Worm (Caenorhabditis elegans) whole organism, midembryonic: ENCODE data around the gene txt-11.
"Not testable (repeated sequence)": the region's sequence is repeated elsewhere in the genome, so short reads cannot be mapped to it uniquely, and the experiment has no call there.

ENCODE experiments used
- T22C8.4 ChIP-seq: fragments of 200-800 bp; sonication (Bioruptor generic); IDR thresholded peaks from 2 replicates; pipeline ENCODE4 v1.3.6; 2022; ENCODE audit warnings: missing genetic modification characterization, missing compliant biosample characterization
- cog-1 ChIP-seq: sonication (generic microtip); optimal IDR thresholded peaks from 2 replicates; lab custom pipeline; 2016; ENCODE audit warnings: missing genetic modification characterization, missing compliant biosample characterization
- flt-1 ChIP-seq: fragments of 200-800 bp; sonication (Bioruptor generic); IDR thresholded peaks from 2 replicates; pipeline ENCODE4 v1.3.6; 2022; ENCODE audit warnings: missing genetic modification characterization, missing compliant biosample characterization
- klf-2 ChIP-seq: fragments of 200-800 bp; sonication (Bioruptor generic); conservative IDR thresholded peaks from 2 replicates; pipeline ENCODE4 v1.3.6; 2022; ENCODE audit warnings: missing genetic modification reagents, missing genetic modification characterization, missing compliant biosample characterization
- med-1 ChIP-seq: sonication (generic microtip); optimal IDR thresholded peaks from 2 replicates; lab custom pipeline; 2017; ENCODE audit warnings: missing genetic modification characterization, mild to moderate bottlenecking, missing compliant biosample characterization, antibody characterized with exemption, missing genetic modification reagents; ENCODE audit not compliant: insufficient read depth
- ref-1 ChIP-seq: fragments of 200-800 bp; sonication (Bioruptor generic); conservative IDR thresholded peaks from 2 replicates; pipeline ENCODE4 v1.3.6; 2022; ENCODE audit warnings: missing genetic modification reagents, missing genetic modification characterization, missing compliant biosample characterization
- tab-1 ChIP-seq: fragments of 200-800 bp; sonication (Bioruptor generic); IDR thresholded peaks from 2 replicates; pipeline ENCODE4 v1.3.6; 2022; ENCODE audit warnings: missing genetic modification characterization, missing compliant biosample characterization
- ztf-23 ChIP-seq: fragments of 200-800 bp; sonication (Bioruptor generic); IDR thresholded peaks from 2 replicates; pipeline ENCODE4 v1.3.6; 2022; ENCODE audit warnings: missing genetic modification reagents, missing genetic modification characterization, missing compliant biosample characterization
- ztf-29 ChIP-seq: fragments of 200-800 bp; sonication (Bioruptor generic); IDR thresholded peaks from 2 replicates; pipeline ENCODE4 v1.3.6; 2022; ENCODE audit warnings: missing genetic modification reagents, missing genetic modification characterization, missing compliant biosample characterization

txt-11 gene

ce11 chrV:3399952-3400351, 13.2 kb upstream of the txt-11 start, which contains the start of gene T20D4.10:
TSS of gene T20D4.10 (plus strand) at chrV:3400252.
- not testable (repeated sequence) for TF ChIP-seq ztf-29 (GFP tag; lab: Robert Waterston, UW); ref-1 (GFP tag; lab: Robert Waterston, UW); med-1 (GFP tag; lab: Kevin White, UChicago)

ce11 chrV:3408602-3409001, 4.5 kb upstream of the txt-11 start, which contains the start of gene T20D4.7:
TSS of gene T20D4.7 (plus strand) at chrV:3408902.
- no peak for TF ChIP-seq flt-1
- TF ChIP-seq ztf-29 (GFP tag; lab: Robert Waterston, UW), result no peak
- no peak for TF ChIP-seq ref-1 (GFP tag; lab: Robert Waterston, UW)
- TF ChIP-seq cog-1, result no peak
- no peak for TF ChIP-seq med-1 (GFP tag; lab: Kevin White, UChicago)
- no peak for TF ChIP-seq tab-1 (GFP tag; lab: Robert Waterston, UW)
- TF ChIP-seq klf-2 (GFP tag; lab: Robert Waterston, UW), result no peak

DNA sequence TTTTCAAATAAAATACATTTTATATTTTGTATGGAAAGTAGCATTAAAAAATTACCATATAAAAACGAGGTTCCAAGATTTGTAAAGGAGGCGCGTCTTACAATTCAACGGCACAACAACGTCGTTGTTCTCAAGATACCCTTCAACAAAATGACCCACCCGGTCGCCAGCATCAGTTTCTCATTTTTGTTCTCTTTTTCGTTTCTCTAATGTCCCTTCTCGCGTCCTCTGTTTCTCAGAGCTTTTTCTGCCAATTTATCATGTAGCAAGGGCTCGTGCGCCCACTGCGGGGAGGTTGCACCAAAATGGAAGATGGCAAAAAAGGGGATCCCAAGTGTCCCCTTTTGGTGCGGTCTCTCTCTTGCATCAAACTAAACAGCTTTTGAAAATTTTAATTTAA, 3.6 kb upstream of the txt-11 start:
- TF ChIP-seq ztf-23 (no peak), klf-2 (GFP tag; lab: Robert Waterston, UW) (no peak), T22C8.4 (no peak), med-1 (GFP tag; lab: Kevin White, UChicago) (no peak), cog-1 (no peak), tab-1 (GFP tag; lab: Robert Waterston, UW) (no peak), flt-1 (no peak), ref-1 (GFP tag; lab: Robert Waterston, UW) (no peak)

ce11 chrV:3410098-3410570, 3.0 kb upstream of the txt-11 start, which contains the start of gene arrd-22:
TSS of gene arrd-22 (plus strand) at chrV:3410520.
- TF ChIP-seq med-1 (GFP tag; lab: Kevin White, UChicago) (no peak), ztf-29 (GFP tag; lab: Robert Waterston, UW) (no peak), T22C8.4 (no peak), ztf-23 (no peak), tab-1 (GFP tag; lab: Robert Waterston, UW) (no peak), klf-2 (GFP tag; lab: Robert Waterston, UW) (no peak), cog-1 (no peak), flt-1 (no peak), ref-1 (GFP tag; lab: Robert Waterston, UW) (no peak)

DNA sequence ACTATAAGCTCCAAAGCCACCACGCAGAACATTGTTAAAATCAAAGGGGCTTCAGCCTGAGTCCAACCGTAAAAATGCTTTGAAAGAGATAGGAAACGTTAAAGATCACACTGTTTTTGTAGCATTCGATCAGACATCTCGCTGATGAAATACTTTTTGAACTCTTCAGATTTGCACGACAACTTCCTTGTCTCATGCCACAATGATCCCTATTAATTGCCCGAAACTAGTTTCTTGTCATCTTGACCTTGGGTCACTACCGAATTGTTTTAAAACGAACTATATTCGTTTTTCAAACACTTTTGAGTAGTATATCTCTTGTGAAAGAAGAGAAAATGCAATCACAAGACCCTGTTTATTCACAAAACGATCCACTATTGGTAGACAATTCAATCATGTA, 4.8 kb downstream of the txt-11 start, which contains the start of gene T20D4.3:
Gene T20D4.3, plus strand, starts transcription at position 301 of the 400 bp plus-strand sequence.
- TF ChIP-seq ztf-23 (no peak), cog-1 (no peak), ref-1 (GFP tag; lab: Robert Waterston, UW) (no peak), tab-1 (GFP tag; lab: Robert Waterston, UW) (no peak), med-1 (GFP tag; lab: Kevin White, UChicago) (no peak), ztf-29 (GFP tag; lab: Robert Waterston, UW) (no peak), flt-1 (no peak), T22C8.4 (no peak), klf-2 (GFP tag; lab: Robert Waterston, UW) (no peak)

- TF ChIP-seq klf-2 (GFP tag; lab: Robert Waterston, UW) (no peak), T22C8.4 (no peak), ztf-23 (no peak)
These were observed 11.2 kb downstream of the txt-11 start, which contains the start of gene srab-21 for ce11 chrV:3424341-3424740. TSS of gene srab-21 (minus strand) at chrV:3424441.

- TF ChIP-seq flt-1 (no peak), ztf-23 (no peak), ztf-29 (GFP tag; lab: Robert Waterston, UW) (no peak), T22C8.4 (no peak), ref-1 (GFP tag; lab: Robert Waterston, UW) (no peak)
These were observed 13.0 kb downstream of the txt-11 start, which contains the start of gene srab-22 for ce11 chrV:3426076-3426475. TSS of gene srab-22 (plus strand) at chrV:3426376.

DNA sequence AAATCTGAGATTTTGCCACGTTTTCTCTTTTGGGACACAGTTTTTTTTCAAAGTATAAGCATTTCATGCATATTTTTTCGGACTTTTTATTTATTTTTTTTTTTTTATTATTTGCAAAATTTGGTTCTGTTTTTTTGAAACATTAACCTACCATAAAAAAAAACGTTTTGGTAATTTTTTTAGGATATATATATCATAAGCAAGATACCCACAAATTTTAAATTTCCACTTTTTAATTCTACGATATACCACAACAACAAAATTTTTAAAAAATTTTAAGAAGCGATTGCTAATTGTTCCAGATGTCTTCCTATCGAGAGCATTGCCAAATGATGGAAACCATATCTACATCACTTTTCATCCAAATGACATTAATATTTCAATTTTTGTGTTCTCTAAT, 15.6 kb downstream of the txt-11 start, which contains the start of gene srab-20:
Gene srab-20, plus strand, starts transcription at position 301 of the 400 bp plus-strand sequence.
- TF ChIP-seq cog-1 (no peak), flt-1 (no peak), ref-1 (GFP tag; lab: Robert Waterston, UW) (no peak), ztf-29 (GFP tag; lab: Robert Waterston, UW) (no peak), klf-2 (GFP tag; lab: Robert Waterston, UW) (no peak), tab-1 (GFP tag; lab: Robert Waterston, UW) (no peak), med-1 (GFP tag; lab: Kevin White, UChicago) (no peak), T22C8.4 (no peak), ztf-23 (no peak)

ce11 chrV:3431535-3431990, 18.5 kb downstream of the txt-11 start, which contains the start of the genes T20D4.19 and srj-9:
TSS of gene T20D4.19 (minus strand) at chrV:3431635.
TSS of gene srj-9 (plus strand) at chrV:3431940.
- TF ChIP-seq tab-1 (GFP tag; lab: Robert Waterston, UW) (no peak), cog-1 (no peak)

- no peak for TF ChIP-seq T22C8.4
- TF ChIP-seq cog-1, result no peak
- no peak for TF ChIP-seq ref-1 (GFP tag; lab: Robert Waterston, UW)
- no peak for TF ChIP-seq ztf-29 (GFP tag; lab: Robert Waterston, UW)
- TF ChIP-seq med-1 (GFP tag; lab: Kevin White, UChicago), result no peak
- TF ChIP-seq tab-1 (GFP tag; lab: Robert Waterston, UW), result no peak
- TF ChIP-seq ztf-23, result no peak
- TF ChIP-seq flt-1, result no peak
- TF ChIP-seq klf-2 (GFP tag; lab: Robert Waterston, UW), result no peak
These were observed 29.5 kb downstream of the txt-11 start for ce11 chrV:3442609-3443008.

- TF ChIP-seq med-1 (GFP tag; lab: Kevin White, UChicago), result no peak
- TF ChIP-seq T22C8.4, result no peak
- no peak for TF ChIP-seq cog-1
- TF ChIP-seq ztf-29 (GFP tag; lab: Robert Waterston, UW), result no peak
- no peak for TF ChIP-seq flt-1
- no peak for TF ChIP-seq klf-2 (GFP tag; lab: Robert Waterston, UW)
These were observed 31.6 kb downstream of the txt-11 start, which contains the start of gene cfz-2 for ce11 chrV:3444777-3445089. TSS of gene cfz-2 (minus strand) at chrV:3444877.
